Worm (Caenorhabditis elegans): Measurements from ENCODE around the gene C07G3.10.
"Not testable (repeated sequence)": the region's sequence is repeated elsewhere in the genome, so short reads cannot be mapped to it uniquely, and the experiment has no call there.

The C07G3.10 gene

ce11 chrV:3496880-3497279, 5.2 kb upstream of the C07G3.10 start, which contains the start of gene C07G3.15:
C07G3.15 (minus strand) TSS chrV:3496980.
- TF ChIP-seq unc-62 (GFP tag; optimal IDR thresholded peaks at IDR 0.05): no peak

- TF ChIP-seq unc-62 (GFP tag; optimal IDR thresholded peaks at IDR 0.05): no peak
Observed at ce11 chrV:3505745-3506144, 3.6 kb downstream of the C07G3.10 start.

- not testable (repeated sequence) for TF ChIP-seq unc-62 (GFP tag; optimal IDR thresholded peaks at IDR 0.05)
Observed at ce11 chrV:3506252-3506651, 4.1 kb downstream of the C07G3.10 start, which contains the start of gene ugt-64. ugt-64 (minus strand) TSS chrV:3506352.

- TF ChIP-seq unc-62 (GFP tag; optimal IDR thresholded peaks at IDR 0.05): no peak
Observed at ce11 chrV:3507691-3508090, 5.6 kb downstream of the C07G3.10 start, which contains the start of gene str-225. str-225 (plus strand) TSS chrV:3507822.

ce11 chrV:3509878-3510277, 7.8 kb downstream of the C07G3.10 start, which contains the start of gene str-228:
str-228 (plus strand) TSS chrV:3510178.
- no peak for TF ChIP-seq unc-62 (GFP tag; optimal IDR thresholded peaks at IDR 0.05)

ce11 chrV:3512381-3512780, 10.3 kb downstream of the C07G3.10 start, which contains the start of gene str-226:
str-226 (plus strand) TSS chrV:3512681.
- no peak for TF ChIP-seq unc-62 (GFP tag; optimal IDR thresholded peaks at IDR 0.05)

ce11 chrV:3517889-3518288, 15.8 kb downstream of the C07G3.10 start, which contains the start of gene str-227:
str-227 (plus strand) TSS chrV:3518189.
- TF ChIP-seq unc-62 (GFP tag; optimal IDR thresholded peaks at IDR 0.05): no peak

ce11 chrV:3523262-3523661, 21.2 kb downstream of the C07G3.10 start, which contains the start of gene irg-1:
irg-1 (plus strand) TSS chrV:3523587.
- TF ChIP-seq unc-62 (GFP tag; optimal IDR thresholded peaks at IDR 0.05): no peak

- no peak for TF ChIP-seq unc-62 (GFP tag; optimal IDR thresholded peaks at IDR 0.05)
Observed at ce11 chrV:3524970-3525369, 22.9 kb downstream of the C07G3.10 start, which contains the start of gene T24A6.7. T24A6.7 (plus strand) TSS chrV:3525270.

ce11 chrV:3526882-3527281, 24.8 kb downstream of the C07G3.10 start, which contains the start of gene str-260:
str-260 (plus strand) TSS chrV:3527182.
- TF ChIP-seq unc-62 (GFP tag; optimal IDR thresholded peaks at IDR 0.05): no peak

ce11 chrV:3530403-3530802, 28.3 kb downstream of the C07G3.10 start, which contains the start of gene srbc-66:
srbc-66 (plus strand) TSS chrV:3530703.
- no peak for TF ChIP-seq unc-62 (GFP tag; optimal IDR thresholded peaks at IDR 0.05)

ce11 chrV:3535260-3535659, 33.2 kb downstream of the C07G3.10 start, which contains the start of gene nhr-221:
nhr-221 (minus strand) TSS chrV:3535360.
- no peak for TF ChIP-seq unc-62 (GFP tag; optimal IDR thresholded peaks at IDR 0.05)

- TF ChIP-seq unc-62 (GFP tag; optimal IDR thresholded peaks at IDR 0.05): no peak
Observed at ce11 chrV:3538307-3538706, 36.2 kb downstream of the C07G3.10 start, which contains the start of gene nhr-93. nhr-93 (minus strand) TSS chrV:3538407.

- TF ChIP-seq unc-62 (GFP tag; optimal IDR thresholded peaks at IDR 0.05): no peak
Observed at ce11 chrV:3541117-3541516, 39.0 kb downstream of the C07G3.10 start, which contains the start of gene srbc-67. srbc-67 (minus strand) TSS chrV:3541217.

ce11 chrV:3543344-3543743, 41.2 kb downstream of the C07G3.10 start, which contains the start of gene nhr-222:
nhr-222 (minus strand) TSS chrV:3543444.
- TF ChIP-seq unc-62 (GFP tag; optimal IDR thresholded peaks at IDR 0.05): no peak

ce11 chrV:3546517-3546916, 44.4 kb downstream of the C07G3.10 start, which contains the start of gene srbc-68:
srbc-68 (minus strand) TSS chrV:3546617.
- TF ChIP-seq unc-62 (GFP tag; optimal IDR thresholded peaks at IDR 0.05): no peak

ce11 chrV:3548798-3549197, 46.7 kb downstream of the C07G3.10 start, which contains the start of gene srw-130:
srw-130 (minus strand) TSS chrV:3548898.
- TF ChIP-seq unc-62 (GFP tag; optimal IDR thresholded peaks at IDR 0.05): no peak

Data from whole organism, dauer.